Worm (Caenorhabditis elegans) whole organism, L4 larva: Measurements from ENCODE around the gene pgap-2.

ENCODE experiments used
- D1046.2 ChIP-seq: fragments of 200-800 bp; sonication (Bioruptor generic); IDR thresholded peaks from 2 replicates; pipeline ENCODE4 v1.3.6; 2022; ENCODE audit warnings: missing genetic modification characterization, missing compliant biosample characterization
- F10B5.3 ChIP-seq: sonication (generic microtip); optimal IDR thresholded peaks from 2 replicates; lab custom pipeline; 2016; ENCODE audit warnings: mild to moderate bottlenecking, missing genetic modification characterization, missing compliant biosample characterization
- F49E8.2 ChIP-seq: sonication (generic microtip); optimal IDR thresholded peaks from 2 replicates; lab custom pipeline; 2016; ENCODE audit warnings: missing compliant biosample characterization, mild to moderate bottlenecking, missing genetic modification characterization, borderline replicate concordance
- Y105C5A.15 ChIP-seq: fragments of 200-800 bp; sonication (Bioruptor generic); IDR thresholded peaks from 2 replicates; pipeline ENCODE4 v1.3.6; 2022; ENCODE audit warnings: missing genetic modification characterization, missing compliant biosample characterization
- Y5F2A.4 ChIP-seq: fragments of 200-800 bp; sonication (Bioruptor generic); optimal IDR thresholded peaks from 2 replicates; lab custom pipeline; 2018; ENCODE audit warnings: mild to moderate bottlenecking, missing genetic modification characterization, missing compliant biosample characterization
- ZK337.2 ChIP-seq: fragments of 200-800 bp; sonication (Bioruptor generic); IDR thresholded peaks from 2 replicates; pipeline ENCODE4 v1.3.6; 2022; ENCODE audit warnings: missing genetic modification reagents, missing genetic modification characterization, missing compliant biosample characterization
- ama-1 ChIP-seq: fragments of 150-350 bp; optimal IDR thresholded peaks from 2 replicates; lab custom pipeline; 2014; ENCODE audit warnings: inconsistent platforms, mixed read lengths
- ceh-28 ChIP-seq: fragments of 150-350 bp; optimal IDR thresholded peaks from 2 replicates; lab custom pipeline; 2014; ENCODE audit warnings: missing biosample characterization, missing genetic modification reagents, missing genetic modification characterization
- ceh-44 ChIP-seq: fragments of 200-800 bp; sonication (Bioruptor generic); IDR thresholded peaks from 2 replicates; pipeline ENCODE4 v1.3.6; 2022; ENCODE audit warnings: missing genetic modification reagents, missing genetic modification characterization, missing compliant biosample characterization
- ceh-62 ChIP-seq: sonication (generic microtip); optimal IDR thresholded peaks from 2 replicates; lab custom pipeline; 2017; ENCODE audit warnings: missing biosample characterization, missing genetic modification characterization
- ceh-82 ChIP-seq: sonication (generic microtip); optimal IDR thresholded peaks from 2 replicates; lab custom pipeline; 2017; ENCODE audit warnings: missing biosample characterization, missing genetic modification characterization
- cey-2 ChIP-seq: sonication (generic microtip); optimal IDR thresholded peaks from 3 replicates; lab custom pipeline; 2017; ENCODE audit warnings: missing genetic modification characterization, mild to moderate bottlenecking, missing compliant biosample characterization, antibody characterized with exemption, borderline replicate concordance; ENCODE audit not compliant: insufficient read depth
- daf-12 ChIP-seq: fragments of 150-350 bp; optimal IDR thresholded peaks from 2 replicates; lab custom pipeline; 2014; ENCODE audit warnings: missing biosample characterization, missing genetic modification reagents, missing genetic modification characterization
- daf-16 ChIP-seq, 3 experiments: sonication (generic microtip); optimal IDR thresholded peaks; 2 replicates each; lab custom pipeline; 2016 to 2017; ENCODE audit warnings: missing genetic modification characterization in 3 of 3, missing genetic modification reagents in 3 of 3, mild to moderate bottlenecking in 2 of 3, missing compliant biosample characterization in 2 of 3, missing biosample characterization in 1 of 3, moderate library complexity in 1 of 3
- dmd-6 ChIP-seq: fragments of 200-800 bp; sonication (Bioruptor generic); IDR thresholded peaks from 2 replicates; pipeline ENCODE4 v1.3.6; 2022; ENCODE audit warnings: missing genetic modification reagents, missing genetic modification characterization, missing compliant biosample characterization
- dve-1 ChIP-seq: sonication (generic microtip); optimal IDR thresholded peaks from 2 replicates; lab custom pipeline; 2017; ENCODE audit warnings: antibody characterized with exemption, mild to moderate bottlenecking, missing genetic modification characterization, missing compliant biosample characterization; ENCODE audit not compliant: insufficient read depth
- gei-8 ChIP-seq: fragments of 200-800 bp; sonication (Bioruptor generic); optimal IDR thresholded peaks from 2 replicates; lab custom pipeline; 2018; ENCODE audit warnings: mild to moderate bottlenecking, missing genetic modification characterization, missing compliant biosample characterization
- hlh-11 ChIP-seq: fragments of 200-800 bp; sonication (Bioruptor generic); optimal IDR thresholded peaks from 2 replicates; lab custom pipeline; 2018; ENCODE audit warnings: mild to moderate bottlenecking, missing genetic modification characterization, missing compliant biosample characterization
- hlh-30 ChIP-seq: sonication (generic microtip); optimal IDR thresholded peaks from 2 replicates; lab custom pipeline; 2017; ENCODE audit warnings: antibody characterized with exemption, mild to moderate bottlenecking, missing genetic modification characterization, missing compliant biosample characterization; ENCODE audit not compliant: insufficient read depth
- lin-1 ChIP-seq: fragments of 200-800 bp; sonication (Bioruptor generic); IDR thresholded peaks from 2 replicates; pipeline ENCODE4 v1.3.6; 2022; ENCODE audit warnings: missing genetic modification reagents, missing genetic modification characterization, missing compliant biosample characterization
- lin-13 ChIP-seq: fragments of 150-350 bp; optimal IDR thresholded peaks from 2 replicates; lab custom pipeline; 2014; ENCODE audit warnings: missing biosample characterization, missing genetic modification reagents, missing genetic modification characterization
- lir-3 ChIP-seq: sonication (generic microtip); optimal IDR thresholded peaks from 2 replicates; lab custom pipeline; 2016; ENCODE audit warnings: mild to moderate bottlenecking, missing genetic modification characterization, missing compliant biosample characterization
- madf-5 ChIP-seq, 2 experiments: fragments of 200-800 bp; sonication (Bioruptor generic); IDR thresholded peaks; 2 replicates each; pipeline ENCODE4 v1.3.6; 2022; ENCODE audit warnings: missing compliant biosample characterization in 2 of 2, missing genetic modification characterization in 2 of 2
- madf-9 ChIP-seq: fragments of 200-800 bp; sonication (Bioruptor generic); conservative IDR thresholded peaks from 2 replicates; pipeline ENCODE4 v1.3.6; 2022; ENCODE audit warnings: missing genetic modification reagents, missing genetic modification characterization, missing compliant biosample characterization
- mdt-29 ChIP-seq: fragments of 200-800 bp; sonication (Bioruptor generic); IDR thresholded peaks from 2 replicates; pipeline ENCODE4 v1.3.6; 2022; ENCODE audit warnings: missing genetic modification reagents, missing genetic modification characterization, missing compliant biosample characterization
- mxl-3 ChIP-seq: fragments of 200-800 bp; sonication (Bioruptor generic); optimal IDR thresholded peaks from 2 replicates; lab custom pipeline; 2018; ENCODE audit warnings: mild to moderate bottlenecking, missing genetic modification characterization, missing compliant biosample characterization
- nhr-102 ChIP-seq: sonication (generic microtip); optimal IDR thresholded peaks from 2 replicates; lab custom pipeline; 2016; ENCODE audit warnings: mild to moderate bottlenecking, missing genetic modification characterization, moderate library complexity, missing compliant biosample characterization
- nhr-11 ChIP-seq: fragments of 150-350 bp; optimal IDR thresholded peaks from 2 replicates; lab custom pipeline; 2014; ENCODE audit warnings: missing biosample characterization, missing genetic modification characterization
- nhr-111 ChIP-seq: fragments of 200-800 bp; sonication (Bioruptor generic); optimal IDR thresholded peaks from 2 replicates; lab custom pipeline; 2018; ENCODE audit warnings: mild to moderate bottlenecking, missing genetic modification characterization, missing compliant biosample characterization
- nhr-28 ChIP-seq: fragments of 150-350 bp; optimal IDR thresholded peaks from 2 replicates; lab custom pipeline; 2014; ENCODE audit warnings: missing biosample characterization, missing genetic modification characterization
- nhr-41 ChIP-seq: fragments of 200-800 bp; sonication (Bioruptor generic); IDR thresholded peaks from 2 replicates; pipeline ENCODE4 v1.3.6; 2022; ENCODE audit warnings: missing genetic modification reagents, missing genetic modification characterization, missing compliant biosample characterization
- nhr-6 ChIP-seq: fragments of 150-350 bp; optimal IDR thresholded peaks from 2 replicates; lab custom pipeline; 2014; ENCODE audit warnings: missing biosample characterization, missing genetic modification characterization
- pqm-1 ChIP-seq: sonication (generic microtip); optimal IDR thresholded peaks from 2 replicates; lab custom pipeline; 2017; ENCODE audit warnings: missing biosample characterization, missing genetic modification characterization
- skn-1 ChIP-seq: fragments of 150-350 bp; optimal IDR thresholded peaks from 2 replicates; lab custom pipeline; 2014; ENCODE audit warnings: missing biosample characterization, missing genetic modification characterization
- tra-1 ChIP-seq: fragments of 200-800 bp; sonication (Bioruptor generic); IDR thresholded peaks from 2 replicates; pipeline ENCODE4 v1.3.6; 2022; ENCODE audit warnings: missing genetic modification reagents, missing genetic modification characterization, missing compliant biosample characterization
- unc-62 ChIP-seq, 3 experiments: fragments of 150-350 bp in 1 of 3; sonication (generic microtip); optimal IDR thresholded peaks in 2 of 3; peaks in 1 of 3; 1 replicate in 1 of 3; 2 replicates in 2 of 3; lab custom pipeline; 2014 to 2017; ENCODE audit warnings: missing biosample characterization in 3 of 3, missing genetic modification characterization in 3 of 3, missing genetic modification reagents in 3 of 3, missing genotype in 1 of 3
- vab-7 ChIP-seq: fragments of 200-800 bp; sonication (Bioruptor generic); IDR thresholded peaks from 2 replicates; pipeline ENCODE4 v1.3.6; 2022; ENCODE audit warnings: missing genetic modification reagents, missing genetic modification characterization, missing compliant biosample characterization
- ztf-11 ChIP-seq: fragments of 150-350 bp; optimal IDR thresholded peaks from 2 replicates; lab custom pipeline; 2014; ENCODE audit warnings: missing biosample characterization, missing genetic modification characterization

Gene pgap-2

ce11 chrIII:4735443-4735842, 30.1 kb downstream of the pgap-2 start, which contains the start of gene F17C8.7:
F17C8.7 (plus strand) TSS chrIII:4735743.
- TF ChIP-seq mdt-29, result no peak
- TF ChIP-seq pqm-1 (tag; lab: Kevin White, UChicago), result no peak
- TF ChIP-seq tra-1 (GFP tag; lab: Robert Waterston, UW), result no peak
- TF ChIP-seq ceh-28 (tag; lab: Kevin White, UChicago), result no peak
- no peak for TF ChIP-seq nhr-111 (GFP tag; lab: Kevin White, UChicago)
- no peak for TF ChIP-seq dmd-6
- no peak for TF ChIP-seq lin-1
- no peak for TF ChIP-seq skn-1 (tag; lab: Kevin White, UChicago)
- no peak for TF ChIP-seq cey-2 (tag; lab: Kevin White, UChicago)
- TF ChIP-seq F49E8.2 (tag; lab: Kevin White, UChicago), result no peak
- no peak for TF ChIP-seq nhr-102 (tag; lab: Kevin White, UChicago)
- no peak for TF ChIP-seq madf-9 (GFP tag; lab: Robert Waterston, UW)
- no peak for TF ChIP-seq lin-13 (GFP tag; lab: Kevin White, UChicago)
- no peak for TF ChIP-seq vab-7 (GFP tag; lab: Robert Waterston, UW)
- TF ChIP-seq lir-3 (tag; lab: Kevin White, UChicago), result no peak
- no peak for TF ChIP-seq nhr-11 (tag; lab: Kevin White, UChicago)

- TF ChIP-seq ZK337.2 (GFP tag; lab: Robert Waterston, UW), result no peak
- no peak for TF ChIP-seq madf-5 (GFP tag; IDR thresholded peaks at IDR 0.05; lab: Robert Waterston, UW)
- no peak for TF ChIP-seq nhr-28 (tag; lab: Kevin White, UChicago)
- TF ChIP-seq ama-1 (lab: Kevin White, UChicago), result no peak
- TF ChIP-seq nhr-6 (tag; lab: Kevin White, UChicago), result no peak
- TF ChIP-seq ceh-44, result no peak
- TF ChIP-seq dve-1 (tag; lab: Kevin White, UChicago), result no peak
- TF ChIP-seq daf-12 (tag; lab: Kevin White, UChicago), result no peak
- TF ChIP-seq daf-16 (GFP tag; optimal IDR thresholded peaks at IDR 0.05; lab: Kevin White, UChicago), result no peak
- no peak for TF ChIP-seq daf-16 (tag; optimal IDR thresholded peaks at IDR 0.05; lab: Kevin White, UChicago)
- TF ChIP-seq F10B5.3 (tag; lab: Kevin White, UChicago), result no peak
- no peak for TF ChIP-seq D1046.2 (GFP tag; lab: Robert Waterston, UW)
- TF ChIP-seq ceh-28 (tag; lab: Kevin White, UChicago), result no peak
- no peak for TF ChIP-seq F49E8.2 (tag; lab: Kevin White, UChicago)
- no peak for TF ChIP-seq Y5F2A.4 (GFP tag; lab: Kevin White, UChicago)
- TF ChIP-seq ceh-62 (tag; lab: Kevin White, UChicago), result no peak
- no peak for TF ChIP-seq cey-2 (tag; lab: Kevin White, UChicago)
- no peak for TF ChIP-seq gei-8 (GFP tag; lab: Kevin White, UChicago)
- TF ChIP-seq ztf-11 (tag; lab: Kevin White, UChicago), result no peak
- no peak for TF ChIP-seq lir-3 (tag; lab: Kevin White, UChicago)
- TF ChIP-seq, all 104 proteins: peak for 0
Observed at ce11 chrIII:4739975-4740374, 34.7 kb downstream of the pgap-2 start, which contains the start of gene ras-2. ras-2 (minus strand) TSS chrIII:4740075.

DNA sequence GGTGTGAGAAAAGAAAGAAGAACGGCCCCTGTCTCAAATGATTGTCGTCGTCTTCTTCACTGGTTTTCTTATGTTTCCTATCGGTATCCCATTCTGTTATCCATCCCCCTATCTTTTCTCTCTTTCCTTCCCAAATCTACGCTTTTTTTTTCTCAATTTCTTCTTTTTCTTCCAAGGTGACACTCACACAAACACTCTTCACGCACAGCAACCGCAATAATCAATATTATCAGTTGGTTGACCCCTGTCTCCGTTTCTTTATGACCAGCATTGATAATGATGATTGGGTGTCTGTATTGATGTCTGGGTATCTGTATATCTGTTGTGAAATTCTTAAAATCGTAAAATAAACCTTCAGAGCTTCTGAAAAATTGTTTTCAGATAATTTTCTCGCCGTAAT, 35.5 kb downstream of the pgap-2 start:
- TF ChIP-seq hlh-11 (peak; percentile 68), unc-62 (GFP tag; optimal IDR thresholded peaks at IDR 0.05 in 1 of 2; lab: Kevin White, UChicago) (peak in 1 of 2 experiments; percentile 7), unc-62 (tag; optimal IDR thresholded peaks at IDR 0.05; lab: Kevin White, UChicago) (no peak), pqm-1 (tag; lab: Kevin White, UChicago) (peak; percentile 25), mxl-3 (GFP tag; lab: Kevin White, UChicago) (peak; percentile 26), Y105C5A.15 (GFP tag; lab: Robert Waterston, UW) (no peak), nhr-11 (tag; lab: Kevin White, UChicago) (peak; percentile 29), nhr-28 (tag; lab: Kevin White, UChicago) (peak; percentile 33), hlh-30 (peak; percentile 2), ceh-82 (no peak), nhr-41 (no peak)
